Worm (Caenorhabditis elegans) whole organism, L3 larva: ENCODE data around the gene srx-133.

Experiments used
- ZK546.5 ChIP-seq: sonication (generic microtip); optimal IDR thresholded peaks from 2 replicates; lab custom pipeline; 2017; ENCODE audit warnings: missing biosample characterization, missing genetic modification characterization
- ama-1 ChIP-seq: fragments of 150-350 bp; optimal IDR thresholded peaks from 2 replicates; lab custom pipeline; 2018
- ceh-16 ChIP-seq: sonication (generic microtip); optimal IDR thresholded peaks from 2 replicates; lab custom pipeline; 2017; ENCODE audit warnings: missing biosample characterization, missing genetic modification characterization
- ceh-82 ChIP-seq: fragments of 150-350 bp; optimal IDR thresholded peaks from 2 replicates; lab custom pipeline; 2014; ENCODE audit warnings: missing biosample characterization, missing genetic modification characterization
- daf-12 ChIP-seq: fragments of 150-350 bp; optimal IDR thresholded peaks from 2 replicates; lab custom pipeline; 2014; ENCODE audit warnings: missing biosample characterization, missing genetic modification reagents, missing genetic modification characterization
- egl-27 ChIP-seq: sonication (generic microtip); optimal IDR thresholded peaks from 4 replicates; lab custom pipeline; 2017; ENCODE audit warnings: missing biosample characterization, missing genetic modification reagents, missing genetic modification characterization
- elt-1 ChIP-seq: fragments of 150-350 bp; optimal IDR thresholded peaks from 2 replicates; lab custom pipeline; 2014; ENCODE audit warnings: missing biosample characterization, missing genetic modification characterization
- elt-2 ChIP-seq: sonication (generic microtip); optimal IDR thresholded peaks from 2 replicates; lab custom pipeline; 2016; ENCODE audit warnings: missing genetic modification reagents, mild to moderate bottlenecking, missing genetic modification characterization, missing compliant biosample characterization
- elt-3 ChIP-seq, 3 experiments: fragments of 150-350 bp in 1 of 3; sonication (generic microtip) in 2 of 3; optimal IDR thresholded peaks; 2 replicates in 2 of 3; 4 replicates in 1 of 3; lab custom pipeline; 2014 to 2017; ENCODE audit warnings: missing biosample characterization in 3 of 3, missing genetic modification characterization in 3 of 3
- eor-1 ChIP-seq, 2 experiments: fragments of 150-350 bp; optimal IDR thresholded peaks; 2 replicates each; lab custom pipeline; 2014 to 2018; ENCODE audit warnings: missing biosample characterization in 2 of 2, missing genetic modification characterization in 2 of 2
- fkh-10 ChIP-seq: sonication (generic microtip); optimal IDR thresholded peaks from 2 replicates; lab custom pipeline; 2017; ENCODE audit warnings: missing biosample characterization, missing genetic modification reagents, missing genetic modification characterization
- fkh-2 ChIP-seq: fragments of 150-350 bp; optimal IDR thresholded peaks from 2 replicates; lab custom pipeline; 2014; ENCODE audit warnings: missing biosample characterization, missing genetic modification reagents, missing genetic modification characterization
- fos-1 ChIP-seq: fragments of 150-350 bp; optimal IDR thresholded peaks from 2 replicates; lab custom pipeline; 2014; ENCODE audit warnings: missing biosample characterization, missing genetic modification characterization
- hmg-11 ChIP-seq: sonication (generic microtip); optimal IDR thresholded peaks from 2 replicates; lab custom pipeline; 2016; ENCODE audit warnings: missing genetic modification characterization, missing compliant biosample characterization
- jun-1 ChIP-seq: fragments of 150-350 bp; optimal IDR thresholded peaks from 2 replicates; lab custom pipeline; 2014; ENCODE audit warnings: missing biosample characterization, missing genetic modification reagents, missing genetic modification characterization
- lin-15B ChIP-seq: fragments of 150-350 bp; optimal IDR thresholded peaks from 2 replicates; lab custom pipeline; 2014; ENCODE audit warnings: missing biosample characterization, missing genetic modification characterization
- lin-39 ChIP-seq: fragments of 150-350 bp; optimal IDR thresholded peaks from 2 replicates; lab custom pipeline; 2018; ENCODE audit warnings: missing biosample characterization, missing genetic modification reagents, missing genetic modification characterization
- lsy-12 ChIP-seq: sonication (generic microtip); optimal IDR thresholded peaks from 2 replicates; lab custom pipeline; 2016; ENCODE audit warnings: mild to moderate bottlenecking, missing genetic modification characterization, missing compliant biosample characterization
- mdl-1 ChIP-seq: fragments of 150-350 bp; optimal IDR thresholded peaks from 2 replicates; lab custom pipeline; 2014; ENCODE audit warnings: missing biosample characterization, missing genetic modification characterization
- mml-1 ChIP-seq: fragments of 150-350 bp; sonication (generic microtip); optimal IDR thresholded peaks from 3 replicates; lab custom pipeline; 2014; ENCODE audit warnings: missing biosample characterization, missing genetic modification characterization
- nfya-1 ChIP-seq: sonication (generic microtip); optimal IDR thresholded peaks from 2 replicates; lab custom pipeline; 2017; ENCODE audit warnings: missing genetic modification characterization, mild to moderate bottlenecking, missing compliant biosample characterization, antibody characterized with exemption, moderate library complexity; ENCODE audit not compliant: insufficient read depth
- nhr-11 ChIP-seq: fragments of 150-350 bp; optimal IDR thresholded peaks from 2 replicates; lab custom pipeline; 2014; ENCODE audit warnings: missing biosample characterization, missing genetic modification characterization
- nhr-23 ChIP-seq: fragments of 150-350 bp; optimal IDR thresholded peaks from 2 replicates; lab custom pipeline; 2014; ENCODE audit warnings: missing biosample characterization, missing genetic modification reagents, missing genetic modification characterization
- nhr-25 ChIP-seq: sonication (generic microtip); optimal IDR thresholded peaks from 2 replicates; lab custom pipeline; 2017; ENCODE audit warnings: missing biosample characterization, missing genetic modification characterization
- nhr-28 ChIP-seq: fragments of 150-350 bp; optimal IDR thresholded peaks from 2 replicates; lab custom pipeline; 2014; ENCODE audit warnings: missing biosample characterization, missing genetic modification characterization
- nhr-43 ChIP-seq: sonication (generic microtip); optimal IDR thresholded peaks from 2 replicates; lab custom pipeline; 2016; ENCODE audit warnings: mild to moderate bottlenecking, missing genetic modification characterization, missing compliant biosample characterization; ENCODE audit not compliant: poor library complexity, severe bottlenecking
- nhr-67 ChIP-seq: fragments of 150-350 bp; optimal IDR thresholded peaks from 2 replicates; lab custom pipeline; 2014; ENCODE audit warnings: missing biosample characterization, missing genetic modification characterization
- nhr-77 ChIP-seq: fragments of 150-350 bp; optimal IDR thresholded peaks from 2 replicates; lab custom pipeline; 2014; ENCODE audit warnings: missing biosample characterization, missing genetic modification characterization
- pha-4 ChIP-seq: fragments of 150-350 bp; optimal IDR thresholded peaks from 2 replicates; lab custom pipeline; 2014; ENCODE audit warnings: missing biosample characterization, missing genetic modification reagents, missing genetic modification characterization
- pqm-1 ChIP-seq: fragments of 150-350 bp; optimal IDR thresholded peaks from 2 replicates; lab custom pipeline; 2017; ENCODE audit warnings: missing biosample characterization, missing genetic modification characterization, inconsistent platforms
- sea-2 ChIP-seq: fragments of 150-350 bp; sonication (generic microtip); optimal IDR thresholded peaks from 4 replicates; lab custom pipeline; 2014; ENCODE audit warnings: missing biosample characterization, missing genetic modification reagents, missing genetic modification characterization
- snpc-4 ChIP-seq: fragments of 150-350 bp; optimal IDR thresholded peaks from 2 replicates; lab custom pipeline; 2014; ENCODE audit warnings: missing biosample characterization, missing genetic modification characterization
- tbx-2 ChIP-seq: sonication (generic microtip); optimal IDR thresholded peaks from 2 replicates; lab custom pipeline; 2016; ENCODE audit warnings: mild to moderate bottlenecking, missing genetic modification characterization, missing compliant biosample characterization
- ztf-11 ChIP-seq: fragments of 150-350 bp; optimal IDR thresholded peaks from 2 replicates; lab custom pipeline; 2014; ENCODE audit warnings: missing biosample characterization, missing genetic modification characterization
- ztf-4 ChIP-seq: fragments of 150-350 bp; optimal IDR thresholded peaks from 2 replicates; lab custom pipeline; 2014; ENCODE audit warnings: missing biosample characterization, missing genetic modification characterization

srx-133 gene

ce11 chrV:13887358-13887757 lies 38.9 kb downstream of the srx-133 start, which contains the start of gene srsx-19:
srsx-19 (plus strand) TSS chrV:13887658.
- TF ChIP-seq ZK546.5: no peak
- TF ChIP-seq elt-1 (tag; lab: Kevin White, UChicago): no peak
- TF ChIP-seq ceh-16: no peak
- TF ChIP-seq nhr-11 (tag; lab: Kevin White, UChicago): no peak
- TF ChIP-seq, all 47 proteins: peak for 0

- TF ChIP-seq ama-1 (lab: Kevin White, UChicago) (no peak), nhr-77 (tag; lab: Kevin White, UChicago) (no peak), ztf-4 (tag; lab: Kevin White, UChicago) (no peak), jun-1 (no peak), fkh-2 (tag; lab: Kevin White, UChicago) (no peak), nhr-11 (tag; lab: Kevin White, UChicago) (no peak), snpc-4 (tag; lab: Kevin White, UChicago) (no peak), mml-1 (no peak), egl-27 (no peak), daf-12 (tag; lab: Kevin White, UChicago) (no peak), sea-2 (GFP tag; lab: Kevin White, UChicago) (no peak), pha-4 (tag; lab: Kevin White, UChicago) (no peak), ceh-82 (no peak), nhr-67 (tag; lab: Kevin White, UChicago) (no peak), nhr-43 (tag; lab: Kevin White, UChicago) (no peak), nhr-28 (tag; lab: Kevin White, UChicago) (no peak), lin-15B (tag; lab: Kevin White, UChicago) (no peak), elt-2 (tag; lab: Kevin White, UChicago) (no peak), ztf-11 (no peak), elt-1 (tag; lab: Kevin White, UChicago) (no peak)
Measured at ce11 chrV:13889516-13889915, 41.0 kb downstream of the srx-133 start, which contains the start of gene spp-12. spp-12 (plus strand) TSS chrV:13889816.

ce11 chrV:13890473-13890872 lies 42.0 kb downstream of the srx-133 start, which contains the start of gene lbp-8:
lbp-8 (plus strand) TSS chrV:13890773.
- TF ChIP-seq hmg-11 (tag; lab: Kevin White, UChicago): no peak
- TF ChIP-seq egl-27: no peak
- TF ChIP-seq fos-1 (tag; lab: Kevin White, UChicago): no peak
- no peak for TF ChIP-seq nfya-1 (tag; lab: Kevin White, UChicago)

- TF ChIP-seq elt-2 (tag; lab: Kevin White, UChicago): peak; percentile 47
- no peak for TF ChIP-seq mml-1
- peak; percentile 80 for TF ChIP-seq pqm-1
Measured at ce11 chrV:13891489-13891888, 43.0 kb downstream of the srx-133 start.

ce11 chrV:13892457-13893375 lies 44.2 kb downstream of the srx-133 start, which contains the start of gene sptl-3:
sptl-3 (plus strand) TSS chrV:13893325.
- TF ChIP-seq egl-27 (no peak), snpc-4 (tag; lab: Kevin White, UChicago) (no peak), elt-2 (tag; lab: Kevin White, UChicago) (peak; percentile 92), mdl-1 (tag; lab: Kevin White, UChicago) (no peak), fkh-2 (tag; lab: Kevin White, UChicago) (no peak), pqm-1 (peak; percentile 18), elt-3 (tag; optimal IDR thresholded peaks at IDR 0.05; lab: Kevin White, UChicago) (peak; percentile 0 to 46 (median 14)), lin-15B (tag; lab: Kevin White, UChicago) (peak; percentile 54), ztf-11 (no peak), nhr-23 (tag; lab: Kevin White, UChicago) (peak; percentile 53), nhr-43 (tag; lab: Kevin White, UChicago) (peak; percentile 71), eor-1 (tag; optimal IDR thresholded peaks at IDR 0.05; lab: Kevin White, UChicago) (no peak), tbx-2 (tag; lab: Kevin White, UChicago) (no peak), fkh-10 (no peak), nhr-25 (tag; lab: Kevin White, UChicago) (peak; percentile 48), nhr-28 (tag; lab: Kevin White, UChicago) (no peak), hmg-11 (tag; lab: Kevin White, UChicago) (peak; percentile 3), jun-1 (peak; percentile 56), lin-39 (no peak), lsy-12 (tag; lab: Kevin White, UChicago) (no peak), ceh-82 (no peak), nfya-1 (tag; lab: Kevin White, UChicago) (peak; percentile 18)
